Fruit fly (Drosophila melanogaster) whole organism, wandering third instar larva: ENCODE measurements around the gene CG10587.

Source experiments
- Abd-B ChIP-seq: fragments of >200 bp; optimal IDR thresholded peaks from 2 replicates; lab custom pipeline; 2017; ENCODE audit warnings: missing biosample characterization, missing genetic modification characterization
- Dfd ChIP-seq: fragments of >200 bp; optimal IDR thresholded peaks from 2 replicates; lab custom pipeline; 2017; ENCODE audit warnings: missing biosample characterization, missing genetic modification characterization
- Dif ChIP-seq: fragments of 200-275, 200-300 bp; sonication (Bioruptor generic); optimal IDR thresholded peaks from 2 replicates; lab custom pipeline; 2018; ENCODE audit warnings: missing biosample characterization, missing genetic modification characterization; ENCODE audit not compliant: partially characterized antibody
- GATAd ChIP-seq: sonication (Bioruptor generic); optimal IDR thresholded peaks from 2 replicates; lab custom pipeline; 2016; ENCODE audit warnings: missing biosample characterization, missing genetic modification characterization
- HLH106 ChIP-seq: fragments of 200-800 bp; optimal IDR thresholded peaks from 3 replicates; lab custom pipeline; 2019; ENCODE audit warnings: missing biosample characterization, mild to moderate bottlenecking, missing genetic modification characterization, moderate library complexity
- Hr78 ChIP-seq: fragments of >200 bp; optimal IDR thresholded peaks from 2 replicates; lab custom pipeline; 2017; ENCODE audit warnings: missing biosample characterization, missing genetic modification characterization
- Mio ChIP-seq: sonication (Bioruptor generic); optimal IDR thresholded peaks from 2 replicates; lab custom pipeline; 2016; ENCODE audit warnings: missing biosample characterization, missing genetic modification characterization
- Sp1 ChIP-seq: fragments of 200-800 bp; sonication (Bioruptor generic); optimal IDR thresholded peaks from 3 replicates; lab custom pipeline; 2019; ENCODE audit warnings: missing biosample characterization, mild to moderate bottlenecking, missing genetic modification characterization, moderate library complexity
- Vsx2 ChIP-seq: fragments of 200-300, 225-300 bp; sonication (Bioruptor generic); optimal IDR thresholded peaks from 2 replicates; lab custom pipeline; 2018; ENCODE audit warnings: missing biosample characterization, missing genetic modification characterization; ENCODE audit not compliant: partially characterized antibody
- fru ChIP-seq: fragments of 200-800 bp; sonication (Bioruptor generic); optimal IDR thresholded peaks from 3 replicates; lab custom pipeline; 2016; ENCODE audit warnings: missing biosample characterization, mild to moderate bottlenecking, missing genetic modification characterization
- h ChIP-seq: fragments of 200-800 bp; sonication (Bioruptor generic); optimal IDR thresholded peaks from 3 replicates; lab custom pipeline; 2016; ENCODE audit warnings: missing biosample characterization, mild to moderate bottlenecking, missing genetic modification characterization
- pan ChIP-seq: fragments of >200 bp; optimal IDR thresholded peaks from 2 replicates; lab custom pipeline; 2017
- psq ChIP-seq: fragments of 200-800 bp; sonication (Bioruptor generic); optimal IDR thresholded peaks from 3 replicates; lab custom pipeline; 2017; ENCODE audit warnings: missing biosample characterization, mild to moderate bottlenecking, missing genetic modification characterization, moderate library complexity
- rgr ChIP-seq: fragments of 200-800 bp; sonication (Bioruptor generic); optimal IDR thresholded peaks from 3 replicates; lab custom pipeline; 2016; ENCODE audit warnings: missing biosample characterization, mild to moderate bottlenecking, missing genetic modification characterization

DNA sequence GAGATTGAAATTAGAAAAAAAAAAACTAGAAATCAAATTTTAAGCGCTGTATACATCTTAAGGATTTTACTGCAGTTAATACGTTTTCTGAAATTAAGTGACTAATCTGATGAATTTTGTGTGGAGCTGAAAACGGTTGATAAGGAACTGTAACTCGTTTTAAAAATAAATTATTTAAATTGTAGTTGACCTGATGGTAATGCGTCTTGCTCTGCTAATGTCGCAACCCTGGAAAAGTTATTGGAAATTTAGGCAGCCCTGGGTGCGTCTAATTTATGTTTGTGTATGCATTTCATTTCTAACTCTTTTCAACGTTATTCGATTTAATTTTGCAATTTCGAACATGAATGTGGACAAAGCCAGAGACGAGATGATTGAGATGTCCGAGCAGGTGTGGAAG is 29.0 kb upstream of the CG10587 start, which contains the start of gene CG12984:
- TF ChIP-seq Dfd (GFP tag; lab: Kevin White, UChicago) (no peak), pan (lab: Kevin White, UChicago) (no peak), GATAd (GFP tag; lab: Kevin White, UChicago) (no peak), psq (no peak), rgr (GFP tag; lab: Kevin White, UChicago) (no peak), fru (GFP tag; lab: Kevin White, UChicago) (no peak), Mio (GFP tag; lab: Kevin White, UChicago) (no peak), Hr78 (GFP tag; lab: Kevin White, UChicago) (no peak), Vsx2 (GFP tag; lab: Kevin White, UChicago) (no peak), Dif (GFP tag; lab: Kevin White, UChicago) (no peak), Abd-B (GFP tag; lab: Kevin White, UChicago) (no peak), HLH106 (tag; lab: Kevin White, UChicago) (no peak), Sp1 (GFP tag; lab: Kevin White, UChicago) (no peak), h (GFP tag; lab: Kevin White, UChicago) (no peak)
